Fruit fly (Drosophila melanogaster) whole organism, embryonic: ENCODE data around the gene CG33502.
A peak's percentile ranks its signal among the peaks of the same experiment; 100 is the strongest.

Experiments used
- BEAF-32 ChIP-seq: fragments of 200-800 bp; sonication (Bioruptor generic); optimal IDR thresholded peaks from 3 replicates; lab custom pipeline; 2017; ENCODE audit warnings: missing biosample characterization, missing genetic modification characterization, mild to moderate bottlenecking, moderate library complexity, missing genetic modification reagents
- CG11723 ChIP-seq: fragments of 200-800 bp; sonication (Bioruptor generic); optimal IDR thresholded peaks from 2 replicates; lab custom pipeline; 2017; ENCODE audit warnings: missing biosample characterization, mild to moderate bottlenecking, missing genetic modification characterization
- CG12942 ChIP-seq: fragments of 200-800 bp; sonication (Bioruptor generic); optimal IDR thresholded peaks from 3 replicates; lab custom pipeline; 2016; ENCODE audit warnings: missing biosample characterization, missing genetic modification characterization
- CG13424 ChIP-seq: fragments of 200-800 bp; sonication (Bioruptor generic); optimal IDR thresholded peaks from 2 replicates; lab custom pipeline; 2019; ENCODE audit warnings: missing biosample characterization, mild to moderate bottlenecking, missing genetic modification characterization, moderate library complexity
- CG14050 ChIP-seq: fragments of 200-800 bp; sonication (Bioruptor generic); IDR thresholded peaks from 3 replicates; pipeline ENCODE4 v1.3.6; 2022; ENCODE audit warnings: missing biosample characterization, missing genetic modification characterization
- CG1647 ChIP-seq: fragments of 200-800 bp; sonication (Bioruptor generic); optimal IDR thresholded peaks from 3 replicates; lab custom pipeline; 2016; ENCODE audit warnings: missing biosample characterization, missing genetic modification characterization
- CG16813 ChIP-seq: fragments of 200-800 bp; sonication (Bioruptor generic); IDR thresholded peaks from 3 replicates; pipeline ENCODE4 v1.3.6; 2022; ENCODE audit warnings: missing biosample characterization, missing genetic modification characterization; ENCODE audit not compliant: partially characterized antibody
- CG17186 ChIP-seq: fragments of 200-800 bp; sonication (Bioruptor generic); optimal IDR thresholded peaks from 3 replicates; lab custom pipeline; 2017; ENCODE audit warnings: missing biosample characterization, missing genetic modification reagents, missing genetic modification characterization
- CG17361 ChIP-seq: fragments of 200-800 bp; sonication (Bioruptor generic); IDR thresholded peaks from 3 replicates; pipeline ENCODE4 v1.3.6; 2022; ENCODE audit warnings: missing biosample characterization, missing genetic modification characterization
- CG17802 ChIP-seq: fragments of 200-800 bp; sonication (Bioruptor generic); optimal IDR thresholded peaks from 2 replicates; lab custom pipeline; 2018; ENCODE audit warnings: missing biosample characterization, mild to moderate bottlenecking, missing genetic modification characterization, moderate library complexity
- CG2678 ChIP-seq: fragments of 200-800 bp; sonication (Bioruptor generic); optimal IDR thresholded peaks from 3 replicates; lab custom pipeline; 2019; ENCODE audit warnings: missing biosample characterization, mild to moderate bottlenecking, missing genetic modification characterization, moderate library complexity
- CG30020 ChIP-seq: fragments of 200-800 bp; optimal IDR thresholded peaks from 2 replicates; lab custom pipeline; 2019; ENCODE audit warnings: missing biosample characterization, mild to moderate bottlenecking, missing genetic modification characterization, moderate library complexity
- CG30431 ChIP-seq: fragments of 200-800 bp; sonication (Bioruptor generic); optimal IDR thresholded peaks from 2 replicates; lab custom pipeline; 2017; ENCODE audit warnings: missing biosample characterization, missing genetic modification characterization
- CG3995 ChIP-seq: fragments of 200-800 bp; sonication (Bioruptor generic); optimal IDR thresholded peaks from 3 replicates; lab custom pipeline; 2016; ENCODE audit warnings: missing biosample characterization, missing genetic modification characterization
- CG6654 ChIP-seq: fragments of 200-800 bp; sonication (Bioruptor generic); optimal IDR thresholded peaks from 2 replicates; lab custom pipeline; 2017; ENCODE audit warnings: missing biosample characterization, mild to moderate bottlenecking, missing genetic modification characterization
- CG7357 ChIP-seq: fragments of 200-800 bp; sonication (Bioruptor generic); IDR thresholded peaks from 3 replicates; pipeline ENCODE4 v1.3.6; 2022; ENCODE audit warnings: missing biosample characterization, missing genetic modification characterization
- CG9817 ChIP-seq: fragments of 200-800 bp; sonication (Bioruptor generic); optimal IDR thresholded peaks from 2 replicates; lab custom pipeline; 2018; ENCODE audit warnings: missing biosample characterization, mild to moderate bottlenecking, missing genetic modification characterization, moderate library complexity
- CG9932 ChIP-seq: fragments of 200-800 bp; sonication (Bioruptor generic); IDR thresholded peaks from 2 replicates; pipeline ENCODE4 v1.3.6; 2022; ENCODE audit warnings: missing biosample characterization, missing genetic modification characterization
- D19B ChIP-seq: fragments of 200-800 bp; sonication (Bioruptor generic); optimal IDR thresholded peaks from 2 replicates; lab custom pipeline; 2017; ENCODE audit warnings: missing biosample characterization, mild to moderate bottlenecking, missing genetic modification characterization
- Dad ChIP-seq: fragments of 200-800 bp; sonication (Bioruptor generic); optimal IDR thresholded peaks from 3 replicates; lab custom pipeline; 2016; ENCODE audit warnings: missing biosample characterization, missing genetic modification characterization
- Dfd ChIP-seq, 2 experiments: fragments of >200 bp; optimal IDR thresholded peaks; 2 replicates each; lab custom pipeline; 2017; ENCODE audit warnings: missing biosample characterization in 2 of 2, missing genetic modification characterization in 2 of 2
- Doc3 ChIP-seq: fragments of 200-800 bp; sonication (Bioruptor generic); IDR thresholded peaks from 3 replicates; pipeline ENCODE4 v1.3.6; 2022; ENCODE audit warnings: missing biosample characterization, missing genetic modification characterization; ENCODE audit not compliant: partially characterized antibody
- Eip74EF ChIP-seq, 2 experiments: fragments of 200-800 bp in 1 of 2; fragments of >200 bp in 1 of 2; sonication (Bioruptor generic) in 1 of 2; optimal IDR thresholded peaks; 2 replicates each; lab custom pipeline; 2017 to 2019; ENCODE audit warnings: missing biosample characterization in 2 of 2, missing genetic modification characterization in 2 of 2, mild to moderate bottlenecking in 1 of 2, moderate library complexity in 1 of 2
- MESR4 ChIP-seq: fragments of 200-800 bp; sonication (Bioruptor generic); optimal IDR thresholded peaks from 2 replicates; lab custom pipeline; 2018; ENCODE audit warnings: missing biosample characterization, mild to moderate bottlenecking, missing genetic modification characterization, moderate library complexity
- Meics ChIP-seq: fragments of 200-800 bp; sonication (Bioruptor generic); optimal IDR thresholded peaks from 2 replicates; lab custom pipeline; 2017; ENCODE audit warnings: missing biosample characterization, mild to moderate bottlenecking, missing genetic modification characterization
- Mes4 ChIP-seq: fragments of 200-800 bp; sonication (Bioruptor generic); optimal IDR thresholded peaks from 2 replicates; lab custom pipeline; 2016; ENCODE audit warnings: missing biosample characterization, missing genetic modification characterization
- Poxn ChIP-seq: fragments of 200-800 bp; sonication (Bioruptor generic); IDR thresholded peaks from 2 replicates; pipeline ENCODE4 v1.3.6; 2022; ENCODE audit warnings: missing biosample characterization, missing genetic modification characterization
- Rfx ChIP-seq: fragments of 200-800 bp; sonication (Bioruptor generic); IDR thresholded peaks from 2 replicates; pipeline ENCODE4 v1.3.6; 2022; ENCODE audit warnings: missing biosample characterization, missing genetic modification characterization
- Sry-δ ChIP-seq: fragments of 200-800 bp; sonication (Bioruptor generic); optimal IDR thresholded peaks from 2 replicates; lab custom pipeline; 2016; ENCODE audit warnings: missing biosample characterization, missing genetic modification characterization
- Ssrp ChIP-seq: fragments of 200-800 bp; sonication (Bioruptor generic); optimal IDR thresholded peaks from 2 replicates; lab custom pipeline; 2018; ENCODE audit warnings: missing biosample characterization, mild to moderate bottlenecking, missing genetic modification characterization, moderate library complexity
- YL-1 ChIP-seq: fragments of 200-800 bp; sonication (Bioruptor generic); optimal IDR thresholded peaks from 3 replicates; lab custom pipeline; 2017; ENCODE audit warnings: missing biosample characterization, mild to moderate bottlenecking, missing genetic modification characterization
- dpn ChIP-seq, 2 experiments: fragments of 200-800 bp; sonication (Bioruptor generic); optimal IDR thresholded peaks; 3 replicates each; lab custom pipeline; 2016; ENCODE audit warnings: missing biosample characterization in 2 of 2, missing genetic modification characterization in 2 of 2
- dysf ChIP-seq: fragments of 200-800 bp; sonication (Bioruptor generic); IDR thresholded peaks from 3 replicates; pipeline ENCODE4 v1.3.6; 2022; ENCODE audit warnings: missing biosample characterization, missing genetic modification characterization
- exex ChIP-seq: fragments of 200-800 bp; sonication (Bioruptor generic); optimal IDR thresholded peaks from 4 replicates; lab custom pipeline; 2018; ENCODE audit warnings: missing biosample characterization, mild to moderate bottlenecking, missing genetic modification characterization, moderate library complexity
- knrl ChIP-seq: fragments of 200-800 bp; sonication (Bioruptor generic); IDR thresholded peaks from 3 replicates; pipeline ENCODE4 v1.3.6; 2022; ENCODE audit warnings: missing biosample characterization, missing genetic modification characterization; ENCODE audit not compliant: partially characterized antibody
- lilli ChIP-seq: fragments of 200-800 bp; sonication (Bioruptor generic); optimal IDR thresholded peaks from 3 replicates; lab custom pipeline; 2016; ENCODE audit warnings: missing biosample characterization, missing genetic modification characterization
- lmd ChIP-seq: fragments of 200-800 bp; sonication (Bioruptor generic); IDR thresholded peaks from 2 replicates; pipeline ENCODE4 v1.3.6; 2022; ENCODE audit warnings: missing biosample characterization, missing genetic modification characterization
- lola ChIP-seq, 3 experiments: fragments of >200 bp in 2 of 3; fragments of 200-800 bp in 1 of 3; sonication (Bioruptor generic) in 1 of 3; optimal IDR thresholded peaks; 2 replicates each; lab custom pipeline; 2017 to 2019; ENCODE audit warnings: missing biosample characterization in 3 of 3, missing genetic modification characterization in 3 of 3, mild to moderate bottlenecking in 1 of 3, moderate library complexity in 1 of 3
- nmo ChIP-seq: fragments of 200-800 bp; sonication (Bioruptor generic); optimal IDR thresholded peaks from 2 replicates; lab custom pipeline; 2018; ENCODE audit warnings: missing biosample characterization, mild to moderate bottlenecking, missing genetic modification characterization, moderate library complexity
- otp ChIP-seq: fragments of 200-800 bp; sonication (Bioruptor generic); IDR thresholded peaks from 3 replicates; pipeline ENCODE4, ENCODE4 v1.3.6; 2022; ENCODE audit warnings: missing biosample characterization, missing genetic modification characterization
- pzg ChIP-seq: fragments of 200-800 bp; sonication (Bioruptor generic); optimal IDR thresholded peaks from 3 replicates; lab custom pipeline; 2018; ENCODE audit warnings: missing biosample characterization, mild to moderate bottlenecking, missing genetic modification characterization, moderate library complexity
- row ChIP-seq: fragments of 200-800 bp; sonication (Bioruptor generic); IDR thresholded peaks from 3 replicates; pipeline ENCODE4 v1.3.6; 2022; ENCODE audit warnings: missing biosample characterization, missing genetic modification characterization
- scrt ChIP-seq: fragments of 200-800 bp; sonication (Bioruptor generic); optimal IDR thresholded peaks from 2 replicates; lab custom pipeline; 2018; ENCODE audit warnings: missing biosample characterization, mild to moderate bottlenecking, missing genetic modification characterization, moderate library complexity
- sim ChIP-seq: fragments of 200-800 bp; sonication (Bioruptor generic); IDR thresholded peaks from 2 replicates; pipeline ENCODE4 v1.3.6; 2022; ENCODE audit warnings: missing biosample characterization, missing genetic modification characterization
- tap ChIP-seq: fragments of 200-800 bp; optimal IDR thresholded peaks from 3 replicates; lab custom pipeline; 2019; ENCODE audit warnings: missing biosample characterization, mild to moderate bottlenecking, missing genetic modification characterization, moderate library complexity
- tio ChIP-seq: fragments of 200-800 bp; sonication (Bioruptor generic); optimal IDR thresholded peaks from 2 replicates; lab custom pipeline; 2017; ENCODE audit warnings: missing biosample characterization, missing genetic modification characterization, inconsistent platforms
- twi ChIP-seq: fragments of 200-800 bp; optimal IDR thresholded peaks from 2 replicates; lab custom pipeline; 2019; ENCODE audit warnings: missing biosample characterization, mild to moderate bottlenecking, missing genetic modification characterization, moderate library complexity
- vvl ChIP-seq: fragments of 200-800 bp; sonication (Bioruptor generic); IDR thresholded peaks from 2 replicates; pipeline ENCODE4 v1.3.6; 2022; ENCODE audit warnings: missing biosample characterization, missing genetic modification characterization
- zen2 ChIP-seq: fragments of 200-800 bp; sonication (Bioruptor generic); IDR thresholded peaks from 3 replicates; pipeline ENCODE4 v1.3.6; 2022; ENCODE audit warnings: missing biosample characterization, missing genetic modification characterization; ENCODE audit not compliant: partially characterized antibody

CG33502 gene

DNA sequence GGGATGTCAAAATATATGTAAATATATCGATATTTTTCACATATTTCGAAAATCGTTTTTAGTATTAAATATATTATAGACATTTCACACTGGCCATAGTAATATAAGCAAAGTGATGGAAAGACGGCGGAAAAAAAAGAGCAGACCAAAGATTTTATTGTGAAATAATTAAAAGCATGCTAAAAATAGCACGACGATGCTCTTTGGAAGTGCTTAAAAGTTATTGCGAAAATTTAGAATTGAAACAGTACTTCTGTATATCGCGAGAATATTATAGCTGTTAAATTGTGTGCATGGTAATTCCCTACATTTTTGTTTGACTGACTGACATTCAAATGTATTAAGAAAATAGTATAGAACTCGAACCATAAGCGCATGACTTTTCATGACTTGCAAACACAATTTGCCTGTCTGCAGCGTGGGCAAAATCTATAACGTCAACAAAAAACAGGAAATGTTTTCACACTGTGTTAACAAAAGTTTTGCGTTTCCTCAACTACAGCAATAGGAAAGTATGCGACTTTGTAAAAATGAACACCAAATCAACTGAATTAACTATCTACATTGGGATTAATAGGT, 18.9 kb upstream of the CG33502 start:
- TF ChIP-seq pzg (GFP tag; lab: Kevin White, UChicago) (peak; percentile 5), Dad (no peak), CG30431 (no peak), D19B (GFP tag; lab: Kevin White, UChicago) (no peak), sim (GFP tag; lab: Robert Waterston, UW) (no peak), tap (tag; lab: Kevin White, UChicago) (no peak), CG14050 (no peak), Meics (no peak), nmo (GFP tag; lab: Kevin White, UChicago) (peak; percentile 9), vvl (GFP tag; lab: Robert Waterston, UW) (no peak), MESR4 (no peak), CG17361 (GFP tag; lab: Robert Waterston, UW) (peak; percentile 44; the same call in 1 of the 3 replicates), exex (tag; lab: Kevin White, UChicago) (no peak), CG6654 (no peak), Rfx (no peak), dysf (GFP tag; lab: Robert Waterston, UW) (peak; percentile 18; the same call in 1 of the 3 replicates), CG11723 (GFP tag; lab: Kevin White, UChicago) (peak; percentile 61), knrl (GFP tag; lab: Robert Waterston, UW) (0 out of 3 replicates have a peak, but pooled peaks have one; percentile 8), CG1647 (GFP tag; lab: Kevin White, UChicago) (no peak), CG2678 (tag; lab: Kevin White, UChicago) (peak; percentile 7), dpn (GFP tag; optimal IDR thresholded peaks at IDR 0.05; lab: Kevin White, UChicago) (no peak), CG17802 (tag; lab: Kevin White, UChicago) (peak; percentile 76), zen2 (no peak), Eip74EF (GFP tag; optimal IDR thresholded peaks at IDR 0.05; lab: Kevin White, UChicago) (peak in 1 of 2 experiments; percentile 64), CG13424 (no peak), Doc3 (no peak), lola (GFP tag; optimal IDR thresholded peaks at IDR 0.05; lab: Kevin White, UChicago) (peak in 1 of 3 experiments; percentile 72), Ssrp (tag; lab: Kevin White, UChicago) (no peak), Sry-δ (GFP tag; lab: Kevin White, UChicago) (peak; percentile 48), CG9932 (no peak), CG3995 (GFP tag; lab: Kevin White, UChicago) (no peak), Dfd (GFP tag; optimal IDR thresholded peaks at IDR 0.05; lab: Kevin White, UChicago) (peak in 1 of 2 experiments; percentile 32), otp (GFP tag; lab: Robert Waterston, UW) (no peak), CG16813 (peak; percentile 46; the same call in 2 of the 3 replicates), CG30020 (tag; lab: Kevin White, UChicago) (peak; percentile 97), lmd (GFP tag; lab: Robert Waterston, UW) (0 out of 2 replicates have a peak, but pooled peaks have one; percentile 8), Poxn (GFP tag; lab: Robert Waterston, UW) (no peak), scrt (no peak), row (GFP tag; lab: Robert Waterston, UW) (peak; percentile 64; the same call in 2 of the 3 replicates), BEAF-32 (peak; percentile 66), twi (tag; lab: Kevin White, UChicago) (no peak), CG7357 (GFP tag; lab: Robert Waterston, UW) (peak; percentile 77), lilli (GFP tag; lab: Kevin White, UChicago) (no peak), CG17186 (GFP tag; lab: Kevin White, UChicago) (no peak), CG9817 (tag; lab: Kevin White, UChicago) (peak; percentile 33), YL-1 (GFP tag; lab: Kevin White, UChicago) (no peak), tio (no peak), CG12942 (GFP tag; lab: Kevin White, UChicago) (no peak), Mes4 (GFP tag; lab: Kevin White, UChicago) (no peak)
